Worm (Caenorhabditis elegans): ENCODE measurements around the gene tag-51.

Gene tag-51

ce11 chrIII:853414-853813, 607 bp upstream of the tag-51 start:
- no peak for TF ChIP-seq ama-1 (optimal IDR thresholded peaks at IDR 0.05)
- TF ChIP-seq nhr-77 (tag; optimal IDR thresholded peaks at IDR 0.05), result no peak

- TF ChIP-seq nhr-43 (tag; optimal IDR thresholded peaks at IDR 0.05; ENCODE audit: poor library complexity, severe bottlenecking), result no peak
- TF ChIP-seq ZK546.5 (tag; optimal IDR thresholded peaks at IDR 0.05), result no peak
- TF ChIP-seq fos-1 (tag; optimal IDR thresholded peaks at IDR 0.05), result no peak
- no peak for TF ChIP-seq lsy-12 (tag; optimal IDR thresholded peaks at IDR 0.05)
- TF ChIP-seq mml-1 (tag; optimal IDR thresholded peaks at IDR 0.05), result no peak
- no peak for TF ChIP-seq fkh-10 (GFP tag; optimal IDR thresholded peaks at IDR 0.05)
- TF ChIP-seq ceh-16 (tag; optimal IDR thresholded peaks at IDR 0.05), result no peak
- TF ChIP-seq lin-15B (tag; optimal IDR thresholded peaks at IDR 0.05), result no peak
- no peak for TF ChIP-seq nhr-237 (tag; optimal IDR thresholded peaks at IDR 0.05)
- no peak for TF ChIP-seq nhr-11 (tag; optimal IDR thresholded peaks at IDR 0.05)
- TF ChIP-seq unc-39 (tag; optimal IDR thresholded peaks at IDR 0.05), result no peak
- no peak for TF ChIP-seq nhr-67 (tag; optimal IDR thresholded peaks at IDR 0.05)
- TF ChIP-seq R02D3.7 (tag; optimal IDR thresholded peaks at IDR 0.05), result no peak
- TF ChIP-seq nhr-23 (tag; optimal IDR thresholded peaks at IDR 0.05), result no peak
- no peak for TF ChIP-seq fkh-2 (tag; optimal IDR thresholded peaks at IDR 0.05)
- TF ChIP-seq daf-12 (tag; optimal IDR thresholded peaks at IDR 0.05), result no peak
- no peak for TF ChIP-seq unc-62 (GFP tag; optimal IDR thresholded peaks at IDR 0.05)
- TF ChIP-seq zag-1 (tag; optimal IDR thresholded peaks at IDR 0.05), result no peak
- TF ChIP-seq nhr-76 (tag; optimal IDR thresholded peaks at IDR 0.05), result no peak
These were observed 2.2 kb downstream of the tag-51 start, which contains the start of gene K02F3.12 for ce11 chrIII:856260-856659. K02F3.12 (plus strand) TSS chrIII:856560.

ce11 chrIII:856908-857307, 2.9 kb downstream of the tag-51 start:
- no peak for TF ChIP-seq egl-5 (tag; optimal IDR thresholded peaks at IDR 0.05)
- TF ChIP-seq nhr-12 (tag; optimal IDR thresholded peaks at IDR 0.05), result no peak

- no peak for TF ChIP-seq nhr-76 (tag; optimal IDR thresholded peaks at IDR 0.05)
These were observed 5.9 kb downstream of the tag-51 start, which contains the start of gene exos-4.2 for ce11 chrIII:859898-860297. exos-4.2 (plus strand) TSS chrIII:860198.

- no peak for TF ChIP-seq unc-62 (GFP tag; optimal IDR thresholded peaks at IDR 0.05)
- no peak for TF ChIP-seq pqm-1 (tag; optimal IDR thresholded peaks at IDR 0.05)
- TF ChIP-seq hmg-11 (tag; optimal IDR thresholded peaks at IDR 0.05), result peak; percentile 10
- TF ChIP-seq ztf-11 (tag; optimal IDR thresholded peaks at IDR 0.05), result no peak
- no peak for TF ChIP-seq mdl-1 (tag; optimal IDR thresholded peaks at IDR 0.05)
- no peak for TF ChIP-seq nhr-11 (tag; optimal IDR thresholded peaks at IDR 0.05)
- no peak for TF ChIP-seq nhr-28 (tag; optimal IDR thresholded peaks at IDR 0.05)
- TF ChIP-seq pha-4 (tag; optimal IDR thresholded peaks at IDR 0.05), result peak; percentile 88
These were observed 7.9 kb downstream of the tag-51 start, which contains the start of gene arx-4 for ce11 chrIII:861819-862356. arx-4 (plus strand) TSS chrIII:862306.

ce11 chrIII:868866-869265, 14.8 kb downstream of the tag-51 start:
- TF ChIP-seq aly-2 (tag; optimal IDR thresholded peaks at IDR 0.05) (no peak), mml-1 (tag; optimal IDR thresholded peaks at IDR 0.05) (no peak), ceh-28 (tag; optimal IDR thresholded peaks at IDR 0.05) (no peak), nhr-12 (tag; optimal IDR thresholded peaks at IDR 0.05) (no peak), fkh-10 (GFP tag; optimal IDR thresholded peaks at IDR 0.05) (no peak), hmg-11 (tag; optimal IDR thresholded peaks at IDR 0.05) (no peak), lin-15B (tag; optimal IDR thresholded peaks at IDR 0.05) (no peak)

ce11 chrIII:869869-870268, 15.8 kb downstream of the tag-51 start, which contains the start of gene T24C4.2:
T24C4.2 (minus strand) TSS chrIII:869969.
- TF ChIP-seq nhr-28 (tag; optimal IDR thresholded peaks at IDR 0.05) (no peak), nhr-237 (tag; optimal IDR thresholded peaks at IDR 0.05) (no peak)
